Worm (Caenorhabditis elegans): ENCODE results near the gene aat-1.

aat-1 gene

DNA sequence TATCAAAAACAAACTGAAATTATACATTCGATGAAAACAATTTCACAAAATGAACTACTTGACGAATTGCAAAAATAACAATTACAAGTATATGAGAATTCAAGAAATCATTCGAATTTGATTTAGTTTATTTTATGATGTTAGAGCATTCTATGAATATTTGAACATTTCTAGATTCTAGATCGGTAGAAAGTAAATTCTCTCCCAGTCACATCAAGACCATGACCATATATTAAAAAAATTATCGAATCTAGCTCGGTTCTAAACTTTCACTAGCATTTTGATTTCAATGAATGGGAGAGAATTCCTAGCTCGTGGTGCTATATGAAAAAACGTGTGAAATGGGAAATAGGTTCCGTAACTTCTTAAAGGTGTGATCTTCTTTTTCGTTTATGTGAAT, 17.1 kb downstream of the aat-1 start:
- TF ChIP-seq flt-1 (GFP tag; IDR thresholded peaks at IDR 0.05) (no peak), scrt-1 (GFP tag; IDR thresholded peaks at IDR 0.05) (no peak)

DNA sequence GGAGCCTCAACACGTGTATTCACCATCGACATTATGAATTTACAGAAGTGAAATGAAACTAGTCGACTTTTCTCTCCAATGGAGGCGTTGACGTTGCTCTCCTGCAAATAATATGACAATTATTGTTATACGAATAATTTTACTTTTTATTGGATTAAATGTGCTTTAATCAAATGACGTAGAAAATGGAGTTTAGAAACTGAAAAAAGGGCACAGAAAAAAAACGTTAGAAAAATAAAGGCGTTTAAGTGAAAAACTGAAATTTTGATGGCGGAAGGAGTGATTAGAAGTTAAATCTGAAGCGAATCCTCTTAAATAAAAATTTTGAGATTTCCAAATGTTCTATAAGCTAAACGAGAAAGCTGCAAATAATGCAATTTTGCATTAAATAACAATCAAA, 21.5 kb downstream of the aat-1 start, which contains the start of gene npr-2:
TSS of gene npr-2 (minus strand) at position 101 of the 400 bp plus-strand sequence.
- no peak for TF ChIP-seq hnd-1 (tag; optimal IDR thresholded peaks at IDR 0.05)
- no peak for TF ChIP-seq B0310.2 (tag; optimal IDR thresholded peaks at IDR 0.05)
- TF ChIP-seq ama-1 (optimal IDR thresholded peaks at IDR 0.05) = no peak
- TF ChIP-seq flt-1 (GFP tag; IDR thresholded peaks at IDR 0.05) = no peak
- no peak for TF ChIP-seq tra-4 (tag; optimal IDR thresholded peaks at IDR 0.05)
- no peak for TF ChIP-seq hmbx-1 (tag; optimal IDR thresholded peaks at IDR 0.05)
- no peak for TF ChIP-seq hmg-4 (GFP tag; optimal IDR thresholded peaks at IDR 0.05)
- TF ChIP-seq ceh-13 (GFP tag; optimal IDR thresholded peaks at IDR 0.05) = no peak
- TF ChIP-seq scrt-1 (GFP tag; IDR thresholded peaks at IDR 0.05) = no peak
- no peak for TF ChIP-seq aly-1 (tag; optimal IDR thresholded peaks at IDR 0.05)
- no peak for TF ChIP-seq tbx-37 (GFP tag; conservative IDR thresholded peaks at IDR 0.05)
- no peak for TF ChIP-seq ets-7 (tag; optimal IDR thresholded peaks at IDR 0.05)
- no peak for TF ChIP-seq F13C5.2 (tag; optimal IDR thresholded peaks at IDR 0.05)
- TF ChIP-seq sea-1 (GFP tag; conservative IDR thresholded peaks at IDR 0.05) = no peak
- no peak for TF ChIP-seq ceh-36 (tag; optimal IDR thresholded peaks at IDR 0.05)
- TF ChIP-seq tbx-11 (GFP tag; IDR thresholded peaks at IDR 0.05) = no peak
- TF ChIP-seq pes-1 (GFP tag; IDR thresholded peaks at IDR 0.05) = no peak

DNA sequence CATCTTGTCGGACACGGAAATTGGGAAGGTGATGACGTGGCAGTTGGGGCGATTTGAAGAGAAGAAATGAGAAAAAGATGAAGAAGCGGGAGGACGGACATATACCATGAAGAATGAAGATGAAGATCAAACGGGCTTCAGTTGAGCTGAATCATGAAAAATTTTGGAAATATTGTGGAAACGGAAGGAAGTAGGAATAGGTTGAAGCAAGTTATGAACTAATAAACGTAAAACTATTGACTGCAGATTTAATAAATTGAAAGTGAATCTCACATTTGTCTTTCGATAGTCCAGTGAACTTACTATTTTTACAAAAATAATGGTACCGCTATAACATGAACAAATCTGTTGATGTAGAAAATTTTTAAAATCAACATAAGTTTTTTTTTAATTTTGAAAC, 35.0 kb downstream of the aat-1 start, which contains the start of gene lron-14:
TSS of gene lron-14 (minus strand) at position 101 of the 400 bp plus-strand sequence.
- no peak for TF ChIP-seq ceh-13 (GFP tag; optimal IDR thresholded peaks at IDR 0.05)
- no peak for TF ChIP-seq flt-1 (GFP tag; IDR thresholded peaks at IDR 0.05)
- TF ChIP-seq hnd-1 (tag; optimal IDR thresholded peaks at IDR 0.05) = no peak
- TF ChIP-seq aly-1 (tag; optimal IDR thresholded peaks at IDR 0.05) = no peak
- no peak for TF ChIP-seq F13C5.2 (tag; optimal IDR thresholded peaks at IDR 0.05)
- TF ChIP-seq hmbx-1 (tag; optimal IDR thresholded peaks at IDR 0.05) = no peak
- TF ChIP-seq scrt-1 (GFP tag; IDR thresholded peaks at IDR 0.05) = no peak
- no peak for TF ChIP-seq ceh-36 (tag; optimal IDR thresholded peaks at IDR 0.05)
- TF ChIP-seq sea-1 (GFP tag; conservative IDR thresholded peaks at IDR 0.05) = no peak
- no peak for TF ChIP-seq pes-1 (GFP tag; IDR thresholded peaks at IDR 0.05)
- no peak for TF ChIP-seq hmg-4 (GFP tag; optimal IDR thresholded peaks at IDR 0.05)
- TF ChIP-seq ama-1 (optimal IDR thresholded peaks at IDR 0.05) = no peak
- TF ChIP-seq tra-4 (tag; optimal IDR thresholded peaks at IDR 0.05) = no peak
- no peak for TF ChIP-seq B0310.2 (tag; optimal IDR thresholded peaks at IDR 0.05)
- TF ChIP-seq ets-7 (tag; optimal IDR thresholded peaks at IDR 0.05) = no peak
- TF ChIP-seq tbx-37 (GFP tag; conservative IDR thresholded peaks at IDR 0.05) = no peak
- no peak for TF ChIP-seq tbx-11 (GFP tag; IDR thresholded peaks at IDR 0.05)

DNA sequence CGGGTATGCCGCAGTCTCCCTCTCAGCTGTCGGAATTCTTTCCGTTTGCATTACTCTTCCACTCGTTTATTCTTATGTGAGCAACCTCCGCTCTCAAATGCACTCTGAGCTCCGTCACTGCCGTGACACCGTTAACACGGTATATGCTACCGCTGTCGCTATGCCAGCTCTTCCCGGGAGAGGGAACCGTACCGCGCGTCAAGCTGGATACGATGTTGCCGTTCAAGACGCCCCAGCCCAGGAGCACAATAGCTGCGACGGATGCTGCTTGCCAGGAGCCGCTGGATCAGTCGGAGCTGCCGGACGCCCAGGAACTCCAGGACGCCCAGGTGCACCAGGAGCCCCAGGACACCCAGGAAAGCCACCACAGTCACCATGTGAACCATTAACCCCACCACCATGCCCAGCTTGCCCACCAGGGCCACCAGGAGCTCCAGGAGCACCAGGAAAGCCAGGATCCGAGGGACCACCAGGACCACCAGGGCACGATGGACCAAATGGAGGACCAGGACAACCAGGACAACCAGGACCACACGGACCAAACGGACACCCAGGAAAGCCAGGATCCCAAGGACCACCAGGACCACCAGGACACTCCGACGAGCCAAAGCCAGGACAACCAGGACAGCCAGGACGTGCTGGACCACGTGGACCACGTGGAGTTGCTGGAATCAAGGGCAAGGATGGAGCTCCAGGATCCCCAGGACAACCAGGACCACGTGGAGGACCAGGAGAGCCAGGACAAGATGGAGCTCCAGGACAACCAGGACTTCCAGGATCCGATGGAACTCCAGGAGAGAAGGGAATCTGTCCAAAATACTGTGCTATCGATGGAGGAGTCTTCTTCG, 37.7 kb downstream of the aat-1 start:
- peak; percentile 33 for TF ChIP-seq aly-1 (tag; optimal IDR thresholded peaks at IDR 0.05)
- TF ChIP-seq flt-1 (GFP tag; IDR thresholded peaks at IDR 0.05) = no peak

DNA sequence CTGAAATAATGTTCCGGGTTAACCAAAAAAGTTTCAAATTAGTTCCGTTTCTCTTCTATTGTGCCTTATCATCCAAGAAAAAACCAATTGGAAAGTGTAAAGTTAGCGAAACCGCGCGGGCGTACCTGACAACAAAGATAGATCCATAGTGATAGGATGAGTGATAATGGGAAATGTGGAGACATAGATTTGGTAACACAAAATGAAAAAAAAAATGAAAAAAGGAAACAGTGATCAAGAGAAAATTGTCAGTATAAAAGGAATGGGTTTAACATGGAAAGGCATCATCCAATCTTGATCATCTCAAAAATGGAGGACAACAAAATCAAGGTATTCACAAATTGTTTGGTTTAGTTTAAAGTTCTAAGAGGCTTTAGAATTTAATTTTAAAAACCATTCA, 38.4 kb downstream of the aat-1 start, which contains the start of gene col-122:
TSS of gene col-122 (plus strand) at position 301 of the 400 bp plus-strand sequence.
- TF ChIP-seq pes-1 (GFP tag; IDR thresholded peaks at IDR 0.05) = no peak
- no peak for TF ChIP-seq hmbx-1 (tag; optimal IDR thresholded peaks at IDR 0.05)
- TF ChIP-seq tbx-11 (GFP tag; IDR thresholded peaks at IDR 0.05) = no peak

All from whole organism, early embryonic.